Worm (Caenorhabditis elegans): ENCODE data around the gene F49A5.10.

F49A5.10 gene

DNA sequence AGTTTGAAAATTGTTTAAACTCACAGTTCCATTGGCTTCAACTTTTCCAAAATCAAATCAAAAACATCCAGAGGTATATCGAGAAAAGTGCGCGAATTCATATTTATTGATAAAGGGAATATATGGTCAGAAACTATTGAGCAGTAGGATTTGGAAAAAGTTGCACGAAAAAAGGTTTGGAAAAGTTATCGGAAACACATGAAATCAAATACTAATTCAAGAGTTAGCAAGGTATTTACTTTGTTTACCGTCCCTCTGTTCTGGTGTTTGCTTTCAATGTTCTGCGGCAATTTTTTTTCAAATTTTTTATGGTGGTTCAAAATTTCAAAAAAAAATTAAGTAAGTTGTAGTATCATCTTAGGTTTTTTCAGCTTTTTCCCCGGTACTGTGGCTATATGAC lies 24.3 kb downstream of the F49A5.10 start, which contains the start of gene fbxa-45:
Gene fbxa-45, minus strand, starts transcription at position 101 of the 400 bp plus-strand sequence.
- no peak for TF ChIP-seq ama-1 (optimal IDR thresholded peaks at IDR 0.05)
- TF ChIP-seq ceh-13 (GFP tag; optimal IDR thresholded peaks at IDR 0.05), result no peak
- no peak for TF ChIP-seq tbx-37 (GFP tag; conservative IDR thresholded peaks at IDR 0.05)
- TF ChIP-seq hmg-4 (GFP tag; optimal IDR thresholded peaks at IDR 0.05), result no peak
- TF ChIP-seq aly-1 (tag; optimal IDR thresholded peaks at IDR 0.05), result no peak
- TF ChIP-seq hmbx-1 (tag; optimal IDR thresholded peaks at IDR 0.05), result no peak
- no peak for TF ChIP-seq flt-1 (GFP tag; IDR thresholded peaks at IDR 0.05)
- no peak for TF ChIP-seq hnd-1 (tag; optimal IDR thresholded peaks at IDR 0.05)
- TF ChIP-seq B0310.2 (tag; optimal IDR thresholded peaks at IDR 0.05), result no peak
- no peak for TF ChIP-seq pes-1 (GFP tag; IDR thresholded peaks at IDR 0.05)
- no peak for TF ChIP-seq ets-7 (tag; optimal IDR thresholded peaks at IDR 0.05)
- TF ChIP-seq sea-1 (GFP tag; conservative IDR thresholded peaks at IDR 0.05), result no peak
- TF ChIP-seq ceh-36 (tag; optimal IDR thresholded peaks at IDR 0.05), result no peak
- no peak for TF ChIP-seq tbx-11 (GFP tag; IDR thresholded peaks at IDR 0.05)
- no peak for TF ChIP-seq tra-4 (tag; optimal IDR thresholded peaks at IDR 0.05)
- no peak for TF ChIP-seq scrt-1 (GFP tag; IDR thresholded peaks at IDR 0.05)
- no peak for TF ChIP-seq F13C5.2 (tag; optimal IDR thresholded peaks at IDR 0.05)

DNA sequence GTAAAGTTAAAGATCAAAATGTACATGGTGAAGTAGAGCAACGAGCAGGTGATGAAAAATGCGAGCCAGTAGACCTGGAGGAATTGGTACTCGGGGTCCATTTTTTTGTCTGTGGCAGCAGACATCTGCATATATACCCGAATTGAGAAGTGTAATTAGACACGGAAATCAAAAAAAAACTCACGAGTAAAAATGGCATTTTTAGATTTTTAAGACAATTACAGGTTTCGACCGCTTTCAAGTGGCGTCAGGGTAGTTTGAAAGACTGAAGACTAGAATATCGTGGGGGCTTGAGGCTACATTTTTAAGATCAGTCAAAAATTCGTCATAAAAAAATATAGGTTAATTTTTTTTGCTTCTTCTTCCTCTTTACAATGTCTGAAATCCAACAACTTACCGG lies 27.7 kb downstream of the F49A5.10 start, which contains the start of gene srd-68:
Gene srd-68, minus strand, starts transcription at position 101 of the 400 bp plus-strand sequence.
- TF ChIP-seq ceh-13 (GFP tag; optimal IDR thresholded peaks at IDR 0.05), result no peak
- TF ChIP-seq hnd-1 (tag; optimal IDR thresholded peaks at IDR 0.05), result no peak

DNA sequence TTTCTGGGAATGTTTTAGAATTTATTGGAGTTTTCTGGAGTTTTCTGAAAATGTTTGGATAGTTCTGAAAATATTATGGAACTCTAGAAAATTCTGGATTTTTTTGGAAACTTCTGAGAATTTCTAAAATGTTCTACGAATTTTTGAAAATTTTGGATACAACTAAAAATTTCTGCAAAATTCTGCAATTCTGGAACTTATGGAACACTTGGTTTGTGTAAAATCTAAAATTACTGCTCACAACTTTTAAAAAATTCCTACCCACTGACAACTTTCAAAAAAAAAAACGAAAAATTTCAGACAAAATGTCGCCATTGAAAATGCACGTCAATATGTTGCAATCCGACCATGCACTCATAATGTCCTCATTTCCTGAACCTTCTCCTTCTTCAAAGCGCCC lies 29.5 kb downstream of the F49A5.10 start, which contains the start of gene nhr-262:
Gene nhr-262, plus strand, starts transcription at position 301 of the 400 bp plus-strand sequence.
- TF ChIP-seq ets-7 (tag; optimal IDR thresholded peaks at IDR 0.05) (no peak), tbx-37 (GFP tag; conservative IDR thresholded peaks at IDR 0.05) (no peak), tbx-11 (GFP tag; IDR thresholded peaks at IDR 0.05) (no peak), hnd-1 (tag; optimal IDR thresholded peaks at IDR 0.05) (no peak), tra-4 (tag; optimal IDR thresholded peaks at IDR 0.05) (no peak), hmg-4 (GFP tag; optimal IDR thresholded peaks at IDR 0.05) (no peak), B0310.2 (tag; optimal IDR thresholded peaks at IDR 0.05) (no peak), aly-1 (tag; optimal IDR thresholded peaks at IDR 0.05) (no peak), ceh-13 (GFP tag; optimal IDR thresholded peaks at IDR 0.05) (no peak), flt-1 (GFP tag; IDR thresholded peaks at IDR 0.05) (no peak), pes-1 (GFP tag; IDR thresholded peaks at IDR 0.05) (no peak), scrt-1 (GFP tag; IDR thresholded peaks at IDR 0.05) (no peak), ceh-36 (tag; optimal IDR thresholded peaks at IDR 0.05) (no peak), ama-1 (optimal IDR thresholded peaks at IDR 0.05) (no peak), hmbx-1 (tag; optimal IDR thresholded peaks at IDR 0.05) (no peak), sea-1 (GFP tag; conservative IDR thresholded peaks at IDR 0.05) (no peak)

DNA sequence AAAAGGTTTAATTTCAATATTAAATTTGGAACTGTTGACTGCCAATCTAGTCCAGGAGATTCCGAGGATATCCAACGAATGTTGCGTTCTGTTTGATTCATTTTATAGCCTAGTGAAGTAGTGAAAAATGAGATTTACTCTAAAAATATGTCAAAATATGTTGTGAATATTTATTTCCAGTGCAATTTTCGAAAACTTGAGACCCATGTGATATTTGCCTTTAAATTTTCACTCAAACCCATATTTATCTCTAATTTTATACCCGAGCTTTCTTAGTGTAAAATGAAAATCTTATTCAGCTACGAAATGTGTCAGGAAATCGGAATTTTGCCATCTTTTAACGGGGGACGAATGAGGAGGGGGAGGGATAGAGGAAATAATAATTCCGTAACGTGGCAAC lies 34.8 kb downstream of the F49A5.10 start, which contains the start of gene F09C6.16:
Gene F09C6.16, minus strand, starts transcription at position 101 of the 400 bp plus-strand sequence.
- TF ChIP-seq hnd-1 (tag; optimal IDR thresholded peaks at IDR 0.05) (no peak), F13C5.2 (tag; optimal IDR thresholded peaks at IDR 0.05) (no peak)

DNA sequence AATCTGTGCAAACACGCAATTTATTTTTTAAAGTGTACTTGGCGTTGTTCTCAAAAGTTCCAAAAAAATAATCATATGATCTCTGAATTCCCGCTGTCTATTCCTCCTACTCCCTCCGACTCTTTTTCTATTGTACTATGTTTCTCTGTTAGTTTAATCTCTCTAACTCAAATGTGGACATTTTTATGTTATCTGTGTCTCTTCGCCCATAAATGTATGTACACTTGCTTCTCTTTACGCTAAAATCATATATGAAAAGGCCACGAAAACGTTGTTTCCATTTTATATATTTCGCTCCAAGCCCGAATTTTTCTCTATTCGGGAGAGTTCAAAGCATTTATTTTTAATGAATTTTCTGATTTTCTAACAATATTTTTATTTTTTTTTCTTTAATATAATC lies 35.8 kb downstream of the F49A5.10 start:
- no peak for TF ChIP-seq ceh-36 (tag; optimal IDR thresholded peaks at IDR 0.05)
- TF ChIP-seq tbx-37 (GFP tag; conservative IDR thresholded peaks at IDR 0.05), result no peak
- no peak for TF ChIP-seq B0310.2 (tag; optimal IDR thresholded peaks at IDR 0.05)
- TF ChIP-seq sea-1 (GFP tag; conservative IDR thresholded peaks at IDR 0.05), result no peak
- no peak for TF ChIP-seq scrt-1 (GFP tag; IDR thresholded peaks at IDR 0.05)
- no peak for TF ChIP-seq tra-4 (tag; optimal IDR thresholded peaks at IDR 0.05)
- no peak for TF ChIP-seq ceh-13 (GFP tag; optimal IDR thresholded peaks at IDR 0.05)
- no peak for TF ChIP-seq hnd-1 (tag; optimal IDR thresholded peaks at IDR 0.05)
- no peak for TF ChIP-seq F13C5.2 (tag; optimal IDR thresholded peaks at IDR 0.05)
- no peak for TF ChIP-seq ama-1 (optimal IDR thresholded peaks at IDR 0.05)
- TF ChIP-seq aly-1 (tag; optimal IDR thresholded peaks at IDR 0.05), result no peak
- TF ChIP-seq ets-7 (tag; optimal IDR thresholded peaks at IDR 0.05), result no peak
- no peak for TF ChIP-seq tbx-11 (GFP tag; IDR thresholded peaks at IDR 0.05)
- no peak for TF ChIP-seq pes-1 (GFP tag; IDR thresholded peaks at IDR 0.05)
- TF ChIP-seq hmg-4 (GFP tag; optimal IDR thresholded peaks at IDR 0.05), result no peak
- no peak for TF ChIP-seq flt-1 (GFP tag; IDR thresholded peaks at IDR 0.05)
- TF ChIP-seq hmbx-1 (tag; optimal IDR thresholded peaks at IDR 0.05), result no peak

DNA sequence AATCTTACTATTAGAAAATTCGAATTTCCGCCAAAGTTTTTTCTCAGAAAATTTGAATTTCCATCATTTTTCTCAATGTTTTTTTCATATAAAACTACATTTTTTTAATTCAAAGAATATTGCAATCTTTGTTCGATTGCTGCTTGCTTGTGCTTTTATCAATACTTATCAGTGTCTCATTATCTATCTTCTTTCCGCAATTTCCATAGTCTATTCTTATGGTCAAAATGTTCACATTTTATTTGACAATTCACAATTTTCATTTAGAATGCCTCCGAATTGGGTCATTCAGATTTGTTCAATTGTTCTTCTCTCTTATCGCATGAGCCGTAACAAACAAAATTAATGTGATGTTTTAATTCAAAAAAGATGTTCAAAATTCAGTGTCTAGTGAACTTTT lies 36.2 kb downstream of the F49A5.10 start:
- no peak for TF ChIP-seq hnd-1 (tag; optimal IDR thresholded peaks at IDR 0.05)
- no peak for TF ChIP-seq ceh-36 (tag; optimal IDR thresholded peaks at IDR 0.05)
- no peak for TF ChIP-seq scrt-1 (GFP tag; IDR thresholded peaks at IDR 0.05)
- no peak for TF ChIP-seq tbx-11 (GFP tag; IDR thresholded peaks at IDR 0.05)
- no peak for TF ChIP-seq hmbx-1 (tag; optimal IDR thresholded peaks at IDR 0.05)
- no peak for TF ChIP-seq ceh-13 (GFP tag; optimal IDR thresholded peaks at IDR 0.05)
- TF ChIP-seq pes-1 (GFP tag; IDR thresholded peaks at IDR 0.05), result no peak
- no peak for TF ChIP-seq F13C5.2 (tag; optimal IDR thresholded peaks at IDR 0.05)
- TF ChIP-seq ets-7 (tag; optimal IDR thresholded peaks at IDR 0.05), result no peak
- TF ChIP-seq sea-1 (GFP tag; conservative IDR thresholded peaks at IDR 0.05), result no peak
- TF ChIP-seq ama-1 (optimal IDR thresholded peaks at IDR 0.05), result no peak
- TF ChIP-seq aly-1 (tag; optimal IDR thresholded peaks at IDR 0.05), result no peak
- no peak for TF ChIP-seq flt-1 (GFP tag; IDR thresholded peaks at IDR 0.05)
- no peak for TF ChIP-seq hmg-4 (GFP tag; optimal IDR thresholded peaks at IDR 0.05)
- TF ChIP-seq tbx-37 (GFP tag; conservative IDR thresholded peaks at IDR 0.05), result no peak
- no peak for TF ChIP-seq B0310.2 (tag; optimal IDR thresholded peaks at IDR 0.05)
- TF ChIP-seq tra-4 (tag; optimal IDR thresholded peaks at IDR 0.05), result no peak

DNA sequence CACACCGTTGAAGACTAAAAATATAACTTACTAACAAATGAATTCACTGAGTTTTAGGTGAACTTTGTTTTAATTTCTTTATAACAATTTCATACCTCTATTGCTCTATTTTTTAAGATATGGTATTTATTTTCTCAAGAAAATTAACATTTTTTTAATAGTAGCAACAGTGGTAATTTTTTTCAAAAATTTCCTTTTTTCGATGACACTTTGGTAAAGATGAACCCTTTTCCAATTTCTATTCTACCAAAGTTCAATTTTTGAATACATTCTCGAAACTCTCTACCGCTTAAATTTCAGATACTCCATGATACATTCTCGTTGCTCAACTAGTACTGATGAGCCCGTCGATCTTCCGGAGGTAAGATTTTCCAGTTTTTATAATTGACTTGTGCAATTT lies 36.9 kb downstream of the F49A5.10 start, which contains the start of gene nhr-116:
Gene nhr-116, plus strand, starts transcription at position 301 of the 400 bp plus-strand sequence.
- TF ChIP-seq tra-4 (tag; optimal IDR thresholded peaks at IDR 0.05), result no peak

DNA sequence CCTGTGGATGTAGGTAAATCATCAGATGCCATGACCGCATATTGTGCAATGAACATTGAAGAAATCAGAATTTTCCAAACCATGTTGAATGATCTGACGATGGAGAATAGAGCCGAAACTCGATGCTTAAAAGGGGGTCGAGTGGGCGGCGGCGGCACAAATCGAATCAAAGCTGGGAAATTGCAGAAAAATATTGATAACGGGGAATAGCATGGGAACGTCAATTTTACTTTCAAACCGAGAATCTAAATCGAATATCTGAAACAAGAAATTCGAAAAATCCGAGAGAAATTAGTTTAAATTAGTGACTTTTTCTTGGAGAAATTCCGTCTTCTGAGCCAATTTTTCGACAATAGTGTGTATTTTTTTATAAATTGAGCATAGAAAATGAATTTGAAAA lies 41.0 kb downstream of the F49A5.10 start, which contains the start of gene F09C6.10:
Gene F09C6.10, minus strand, starts transcription at position 101 of the 400 bp plus-strand sequence.
- TF ChIP-seq tbx-37 (GFP tag; conservative IDR thresholded peaks at IDR 0.05) (no peak), F13C5.2 (tag; optimal IDR thresholded peaks at IDR 0.05) (no peak), hmg-4 (GFP tag; optimal IDR thresholded peaks at IDR 0.05) (no peak), aly-1 (tag; optimal IDR thresholded peaks at IDR 0.05) (no peak), tbx-11 (GFP tag; IDR thresholded peaks at IDR 0.05) (no peak), ceh-36 (tag; optimal IDR thresholded peaks at IDR 0.05) (no peak), pes-1 (GFP tag; IDR thresholded peaks at IDR 0.05) (no peak), hmbx-1 (tag; optimal IDR thresholded peaks at IDR 0.05) (no peak), ceh-13 (GFP tag; optimal IDR thresholded peaks at IDR 0.05) (no peak), scrt-1 (GFP tag; IDR thresholded peaks at IDR 0.05) (no peak), ama-1 (optimal IDR thresholded peaks at IDR 0.05) (no peak), hnd-1 (tag; optimal IDR thresholded peaks at IDR 0.05) (no peak), ets-7 (tag; optimal IDR thresholded peaks at IDR 0.05) (no peak)

All from whole organism, early embryonic.